Fruit fly (Drosophila melanogaster) ovary, adult (tissue): ENCODE data around the gene CG31128.

Experiments used
- CG17801 ChIP-seq: fragments of 200-800 bp; optimal IDR thresholded peaks from 2 replicates; lab custom pipeline; 2019; ENCODE audit warnings: missing biosample characterization, mild to moderate bottlenecking, missing genetic modification characterization, moderate library complexity; ENCODE audit not compliant: partially characterized antibody

The CG31128 gene

dm6 chr3R:24469097-24469496, at the start of gene CG31128:
CG31128 (plus strand) TSS chr3R:24469397.
- no peak for TF ChIP-seq CG17801 (GFP tag; lab: Kevin White, UChicago)

- TF ChIP-seq CG17801 (GFP tag; lab: Kevin White, UChicago) = no peak
These were observed 12.1 kb upstream of the CG31128 start, which contains the start of gene nAChRalpha1 for dm6 chr3R:24457057-24457456. nAChRalpha1 (minus strand) TSS chr3R:24457157.

- TF ChIP-seq CG17801 (GFP tag; lab: Kevin White, UChicago) = no peak
These were observed 11.3 kb upstream of the CG31128 start for dm6 chr3R:24457847-24458246.

- no peak for TF ChIP-seq CG17801 (GFP tag; lab: Kevin White, UChicago)
These were observed 2.0 kb upstream of the CG31128 start for dm6 chr3R:24467237-24467636.

- no peak for TF ChIP-seq CG17801 (GFP tag; lab: Kevin White, UChicago)
These were observed 5.6 kb downstream of the CG31128 start for dm6 chr3R:24474760-24475159.

dm6 chr3R:24481040-24481439, 11.8 kb downstream of the CG31128 start:
- no peak for TF ChIP-seq CG17801 (GFP tag; lab: Kevin White, UChicago)

dm6 chr3R:24484990-24485478, 15.8 kb downstream of the CG31128 start, which contains the start of gene nAChRalpha2:
nAChRalpha2 (plus strand) TSS chr3R:24485428.
- TF ChIP-seq CG17801 (GFP tag; lab: Kevin White, UChicago) = no peak

DNA sequence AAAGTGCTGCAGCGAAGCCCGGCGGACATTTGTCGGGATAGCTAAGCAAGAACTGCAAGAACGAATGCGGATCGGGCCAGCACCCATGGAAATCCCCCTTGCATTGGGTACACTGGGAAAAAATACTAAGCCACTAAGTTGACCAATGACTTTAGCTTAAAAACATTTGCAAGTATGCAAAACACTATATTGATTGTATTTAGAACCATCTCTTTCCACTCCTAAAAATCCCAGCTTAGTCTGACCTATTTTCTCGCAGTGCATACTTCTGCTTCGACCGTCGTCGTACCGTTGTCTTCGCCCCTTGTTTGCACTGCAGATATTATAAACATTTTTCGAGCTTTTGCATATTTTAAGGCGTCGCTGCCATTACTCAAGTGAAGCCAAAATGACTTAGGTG, 26.9 kb downstream of the CG31128 start:
- no peak for TF ChIP-seq CG17801 (GFP tag; lab: Kevin White, UChicago)

dm6 chr3R:24503627-24504026, 34.4 kb downstream of the CG31128 start:
- TF ChIP-seq CG17801 (GFP tag; lab: Kevin White, UChicago) = no peak

DNA sequence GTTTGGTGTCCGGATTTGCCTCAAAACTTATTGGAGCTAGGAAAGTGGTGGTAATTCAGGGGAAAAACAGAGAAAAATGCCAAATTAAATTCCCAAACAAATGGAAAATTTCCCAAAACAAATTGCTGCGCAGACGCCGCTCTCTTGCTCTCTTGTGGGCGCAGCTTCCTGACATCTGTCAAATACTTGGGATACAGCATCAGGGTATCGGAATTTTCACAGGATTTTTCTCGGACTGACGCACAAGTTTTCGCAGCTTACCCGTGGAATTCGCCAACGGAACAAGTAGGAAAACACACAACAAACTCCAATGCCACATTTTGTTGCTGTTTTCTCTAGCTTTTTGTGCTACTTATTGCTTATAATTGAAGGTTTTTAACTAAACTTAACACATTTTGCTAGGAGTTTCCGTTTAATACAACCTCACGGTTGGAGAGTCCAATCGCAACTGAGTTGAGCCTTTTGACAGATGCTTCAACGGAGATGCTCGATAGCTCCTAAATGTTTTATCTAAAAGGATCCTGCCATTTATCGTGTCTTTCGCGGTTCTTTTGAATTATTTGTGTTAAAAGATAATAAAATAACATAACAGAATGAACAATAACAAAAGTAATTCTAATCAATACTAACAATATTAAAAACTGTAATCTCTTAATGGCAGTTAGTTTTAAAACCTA, 45.6 kb downstream of the CG31128 start, which contains the start of the genes nAChRbeta2 and DZIP1:
TSS of gene nAChRbeta2 (minus strand) at position 455 of the 677 bp plus-strand sequence.
TSS of gene DZIP1 (plus strand) at position 627 of the 677 bp plus-strand sequence.
- TF ChIP-seq CG17801 (GFP tag; lab: Kevin White, UChicago) = no peak

dm6 chr3R:24518150-24518580, 49.0 kb downstream of the CG31128 start, which contains the start of gene Pp1alpha-96A:
Pp1alpha-96A (plus strand) TSS chr3R:24518270.
- TF ChIP-seq CG17801 (GFP tag; lab: Kevin White, UChicago) = peak; percentile 57
